Fruit fly (Drosophila melanogaster): ENCODE results near the gene Ythdc1.

The Ythdc1 gene

DNA sequence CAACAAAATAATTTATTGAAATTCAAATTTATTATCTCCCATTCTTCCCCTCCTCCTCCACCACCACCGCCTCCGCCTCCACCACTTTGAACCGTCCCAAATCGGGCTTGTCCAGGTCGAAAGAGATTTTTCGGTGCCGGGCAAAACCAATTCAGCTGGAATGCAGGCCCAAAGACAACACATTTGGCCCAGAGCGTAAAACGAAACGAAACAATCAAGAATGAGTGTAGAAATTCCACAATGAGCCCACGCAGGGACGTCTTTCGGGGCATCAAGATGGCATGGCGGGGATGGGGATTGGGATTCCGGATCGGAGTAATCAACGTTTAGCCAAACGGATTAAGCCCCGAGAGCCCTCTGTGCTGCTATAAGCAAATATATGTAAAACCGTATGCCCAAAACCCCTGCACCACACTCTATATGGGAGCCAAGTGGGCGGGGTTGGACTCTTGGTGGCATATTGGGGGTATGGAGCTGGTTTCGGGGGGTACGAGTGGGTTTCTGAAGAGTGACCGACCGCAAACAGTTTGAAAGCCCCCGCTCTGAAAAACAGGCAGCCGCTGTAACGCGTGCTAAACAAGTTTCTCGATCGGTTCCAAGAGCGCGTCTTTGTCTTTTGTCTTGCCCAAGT lies 10.1 kb upstream of the Ythdc1 start:
- no peak for TF ChIP-seq CG9948 (tag; optimal IDR thresholded peaks at IDR 0.05)
- peak; percentile 58 for TF ChIP-seq CG13204 (GFP tag; optimal IDR thresholded peaks at IDR 0.05)
- no peak for TF ChIP-seq Ets98B (GFP tag; IDR thresholded peaks at IDR 0.05)
- no peak for TF ChIP-seq Pif1B (GFP tag; optimal IDR thresholded peaks at IDR 0.05)
- TF ChIP-seq Pif1A (GFP tag; optimal IDR thresholded peaks at IDR 0.05) = no peak
- peak; percentile 28; the same call in 1 of the 2 replicates for TF ChIP-seq CG12605 (GFP tag; IDR thresholded peaks at IDR 0.05)
- peak; percentile 87 for TF ChIP-seq EcR (GFP tag; optimal IDR thresholded peaks at IDR 0.05)

DNA sequence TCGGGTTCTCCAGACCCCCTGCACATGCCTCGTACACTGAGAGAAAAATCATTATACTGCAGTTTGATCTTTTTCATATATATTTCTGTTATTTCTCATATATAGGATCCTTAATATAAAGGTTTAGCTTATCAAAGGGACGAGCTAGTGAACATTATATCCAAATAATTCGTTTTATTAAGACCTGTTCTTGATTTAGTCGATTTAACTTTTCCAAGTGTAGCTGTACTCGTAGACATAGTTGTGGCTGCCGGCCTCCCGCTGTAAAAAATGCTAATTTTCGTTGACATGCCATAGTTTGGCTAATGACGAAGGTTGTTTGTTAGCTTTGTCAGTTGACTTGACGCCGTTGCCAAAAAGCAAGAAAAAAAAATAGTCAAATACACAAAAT lies 8.5 kb upstream of the Ythdc1 start:
- peak; percentile 69 for TF ChIP-seq CG8159 (tag; optimal IDR thresholded peaks at IDR 0.05)
- no peak for TF ChIP-seq CG13204 (GFP tag; optimal IDR thresholded peaks at IDR 0.05)
- TF ChIP-seq CG34367 (tag; optimal IDR thresholded peaks at IDR 0.05) = peak; percentile 45
- peak; percentile 72 for TF ChIP-seq Ets98B (GFP tag; IDR thresholded peaks at IDR 0.05)
- peak; percentile 58 for TF ChIP-seq CG9948 (tag; optimal IDR thresholded peaks at IDR 0.05)
- TF ChIP-seq CG17806 (tag; optimal IDR thresholded peaks at IDR 0.05) = peak; percentile 57
- peak; percentile 34 for TF ChIP-seq Pif1A (GFP tag; optimal IDR thresholded peaks at IDR 0.05)
- TF ChIP-seq gl (tag; optimal IDR thresholded peaks at IDR 0.05) = no peak
- TF ChIP-seq fd96Ca (GFP tag; IDR thresholded peaks at IDR 0.05) = peak; percentile 44; the same call in 2 of the 3 replicates
- peak; percentile 54 for TF ChIP-seq CG15710 (tag; optimal IDR thresholded peaks at IDR 0.05)
- TF ChIP-seq CG8301 (tag; optimal IDR thresholded peaks at IDR 0.05) = peak; percentile 79
- TF ChIP-seq Pif1B (GFP tag; optimal IDR thresholded peaks at IDR 0.05) = peak; percentile 11
- no peak for TF ChIP-seq EcR (GFP tag; optimal IDR thresholded peaks at IDR 0.05)
- peak; percentile 56 for TF ChIP-seq CG32121 (GFP tag; IDR thresholded peaks at IDR 0.05)
- 0 out of 2 replicates have a peak, but pooled peaks have one; percentile 33 for TF ChIP-seq CG10348 (GFP tag; IDR thresholded peaks at IDR 0.05)
- peak; percentile 83 for TF ChIP-seq CG4496 (GFP tag; IDR thresholded peaks at IDR 0.05)
- no peak for TF ChIP-seq D1 (tag; optimal IDR thresholded peaks at IDR 0.05)
- no peak for TF ChIP-seq Snoo (tag; optimal IDR thresholded peaks at IDR 0.05)
- TF ChIP-seq CG14655 (GFP tag; optimal IDR thresholded peaks at IDR 0.05) = peak; percentile 65
- no peak for TF ChIP-seq rn (GFP tag; IDR thresholded peaks at IDR 0.05)
- peak; percentile 70 for TF ChIP-seq CG12605 (GFP tag; IDR thresholded peaks at IDR 0.05)

DNA sequence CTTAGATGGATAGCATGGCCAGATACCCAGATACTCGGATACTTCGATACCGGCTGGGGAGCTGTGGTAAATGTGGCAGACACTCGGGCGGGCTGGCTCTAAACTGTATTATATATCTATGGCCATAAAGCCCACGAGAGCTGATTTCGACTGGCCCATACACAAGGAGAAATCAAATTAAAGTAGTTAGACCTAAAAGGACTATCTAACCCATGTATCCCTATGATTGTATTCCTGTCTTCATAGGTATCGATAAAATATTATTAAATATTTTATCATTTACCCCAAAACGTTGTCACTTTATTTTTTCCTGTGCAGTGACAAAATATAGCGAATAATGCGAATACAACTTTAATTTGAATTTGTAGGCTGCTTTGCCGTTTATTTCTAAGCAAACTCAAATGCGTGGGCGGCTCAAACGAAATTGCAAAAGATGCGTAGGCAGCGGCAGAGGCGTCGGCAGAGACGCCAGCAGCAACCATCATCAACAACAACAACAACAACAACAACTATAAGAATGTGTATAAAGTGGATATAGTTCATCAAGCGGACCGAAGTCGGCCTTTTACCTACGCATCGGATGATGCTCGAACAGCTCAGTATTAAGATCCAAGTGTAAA lies 8.0 kb upstream of the Ythdc1 start:
- TF ChIP-seq fd96Ca (GFP tag; IDR thresholded peaks at IDR 0.05) (no peak; the same call in 2 of the 3 replicates), CG13204 (GFP tag; optimal IDR thresholded peaks at IDR 0.05) (no peak), Snoo (tag; optimal IDR thresholded peaks at IDR 0.05) (no peak), rn (GFP tag; IDR thresholded peaks at IDR 0.05) (peak; percentile 41; the same call in 1 of the 2 replicates), CG17806 (tag; optimal IDR thresholded peaks at IDR 0.05) (no peak), EcR (GFP tag; optimal IDR thresholded peaks at IDR 0.05) (no peak), Pif1A (GFP tag; optimal IDR thresholded peaks at IDR 0.05) (no peak), CG9948 (tag; optimal IDR thresholded peaks at IDR 0.05) (no peak), Pif1B (GFP tag; optimal IDR thresholded peaks at IDR 0.05) (no peak), CG32121 (GFP tag; IDR thresholded peaks at IDR 0.05) (peak; percentile 71), D1 (tag; optimal IDR thresholded peaks at IDR 0.05) (no peak), CG34367 (tag; optimal IDR thresholded peaks at IDR 0.05) (no peak), CG14655 (GFP tag; optimal IDR thresholded peaks at IDR 0.05) (peak; percentile 13), CG4496 (GFP tag; IDR thresholded peaks at IDR 0.05) (peak; percentile 74), CG8301 (tag; optimal IDR thresholded peaks at IDR 0.05) (peak; percentile 30), CG8159 (tag; optimal IDR thresholded peaks at IDR 0.05) (no peak), gl (tag; optimal IDR thresholded peaks at IDR 0.05) (no peak), Ets98B (GFP tag; IDR thresholded peaks at IDR 0.05) (peak; percentile 69), CG15710 (tag; optimal IDR thresholded peaks at IDR 0.05) (no peak), CG10348 (GFP tag; IDR thresholded peaks at IDR 0.05) (0 out of 2 replicates have a peak, but pooled peaks have one; percentile 31), CG12605 (GFP tag; IDR thresholded peaks at IDR 0.05) (0 out of 2 replicates have a peak, but pooled peaks have one; percentile 52)

DNA sequence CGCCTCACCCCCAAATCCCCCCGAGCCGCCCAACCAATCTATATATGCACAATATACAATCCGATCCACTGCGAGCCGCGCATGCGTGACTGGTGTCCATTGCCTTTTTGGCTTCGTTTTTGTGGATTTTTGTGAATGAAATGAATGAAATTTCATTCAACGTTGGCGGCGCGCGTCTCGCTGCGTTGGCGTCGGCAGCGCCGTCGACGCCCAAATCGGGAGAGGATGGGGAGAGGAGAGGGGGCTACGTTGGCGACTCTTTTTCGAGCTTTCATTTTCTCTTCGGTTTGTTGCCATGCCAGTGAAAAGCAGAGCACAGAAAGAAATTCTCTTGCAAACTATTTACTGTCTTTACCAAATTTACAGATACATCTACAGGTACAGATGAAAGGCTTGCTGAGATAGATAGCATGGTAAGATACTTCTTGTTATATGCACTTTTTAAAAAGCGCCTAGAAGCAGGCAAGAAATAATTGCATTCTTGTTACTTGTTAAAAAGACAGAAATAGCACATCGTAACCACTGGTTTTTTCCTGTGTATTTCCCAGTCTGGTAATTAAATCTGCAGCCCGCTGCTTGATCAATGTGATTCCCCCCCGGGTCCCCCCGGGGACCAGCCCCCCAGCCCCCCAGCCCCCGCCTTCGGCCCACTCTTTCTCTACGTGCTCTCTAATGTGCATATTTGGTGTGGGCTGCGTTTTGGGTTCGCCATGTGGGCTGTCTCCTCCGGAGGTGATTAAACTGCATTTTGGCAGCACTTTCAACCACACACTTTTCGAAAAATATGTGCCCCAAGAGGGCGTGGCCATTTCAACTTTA lies 6.5 kb upstream of the Ythdc1 start:
- peak; percentile 68; the same call in 1 of the 2 replicates for TF ChIP-seq CG32121 (GFP tag; IDR thresholded peaks at IDR 0.05)
- TF ChIP-seq Ets98B (GFP tag; IDR thresholded peaks at IDR 0.05) = peak; percentile 75
- TF ChIP-seq gl (tag; optimal IDR thresholded peaks at IDR 0.05) = no peak
- no peak for TF ChIP-seq CG17806 (tag; optimal IDR thresholded peaks at IDR 0.05)
- TF ChIP-seq D1 (tag; optimal IDR thresholded peaks at IDR 0.05) = no peak
- no peak for TF ChIP-seq CG34367 (tag; optimal IDR thresholded peaks at IDR 0.05)
- TF ChIP-seq rn (GFP tag; IDR thresholded peaks at IDR 0.05) = no peak
- no peak for TF ChIP-seq CG9948 (tag; optimal IDR thresholded peaks at IDR 0.05)
- no peak for TF ChIP-seq CG14655 (GFP tag; optimal IDR thresholded peaks at IDR 0.05)
- TF ChIP-seq CG8159 (tag; optimal IDR thresholded peaks at IDR 0.05) = no peak
- TF ChIP-seq EcR (GFP tag; optimal IDR thresholded peaks at IDR 0.05) = peak; percentile 44
- TF ChIP-seq CG12605 (GFP tag; IDR thresholded peaks at IDR 0.05) = no peak
- TF ChIP-seq Snoo (tag; optimal IDR thresholded peaks at IDR 0.05) = no peak
- TF ChIP-seq CG10348 (GFP tag; IDR thresholded peaks at IDR 0.05) = peak; percentile 34; the same call in 1 of the 2 replicates
- TF ChIP-seq CG4496 (GFP tag; IDR thresholded peaks at IDR 0.05) = peak; percentile 64; the same call in 2 of the 3 replicates
- no peak for TF ChIP-seq CG13204 (GFP tag; optimal IDR thresholded peaks at IDR 0.05)
- TF ChIP-seq Pif1B (GFP tag; optimal IDR thresholded peaks at IDR 0.05) = peak; percentile 40
- peak; percentile 62 for TF ChIP-seq CG8301 (tag; optimal IDR thresholded peaks at IDR 0.05)
- peak; percentile 72 for TF ChIP-seq fd96Ca (GFP tag; IDR thresholded peaks at IDR 0.05)
- peak; percentile 50 for TF ChIP-seq Pif1A (GFP tag; optimal IDR thresholded peaks at IDR 0.05)
- TF ChIP-seq CG15710 (tag; optimal IDR thresholded peaks at IDR 0.05) = no peak

All from whole organism, pupa.